Worm (Caenorhabditis elegans) whole organism, mixed stage, embryonic: ENCODE data around the gene nspg-6.

ENCODE experiments used
- lsy-2 ChIP-seq: fragments of 150-350 bp; optimal IDR thresholded peaks from 2 replicates; lab custom pipeline; 2014; ENCODE audit warnings: missing biosample characterization, missing genetic modification characterization
- pha-4 ChIP-seq: fragments of 150-350 bp; optimal IDR thresholded peaks from 2 replicates; lab custom pipeline; 2018; ENCODE audit warnings: missing biosample characterization, missing genetic modification reagents, missing genetic modification characterization

DNA sequence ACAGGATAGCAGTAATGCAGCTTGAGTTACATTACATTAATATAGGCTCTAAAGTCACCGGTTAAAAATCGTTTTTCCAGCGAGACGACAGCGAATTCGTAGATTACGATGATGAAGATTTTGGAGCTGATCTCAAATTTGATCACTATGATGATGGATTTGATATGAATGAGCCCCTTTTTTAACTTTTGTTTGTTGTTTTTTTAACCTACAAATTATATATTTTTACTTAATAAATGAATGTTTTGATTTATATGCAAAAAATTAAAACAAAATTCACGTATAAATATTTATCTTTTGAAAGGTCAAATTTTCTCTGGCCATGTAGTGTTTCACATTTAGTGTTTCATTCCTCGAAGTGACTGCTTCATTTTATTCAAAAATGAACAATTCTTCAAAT, 28.6 kb upstream of the nspg-6 start, which contains the start of gene F08F8.6:
- TF ChIP-seq lsy-2 (tag; lab: Kevin White, UChicago) (no peak), pha-4 (no peak)
